Worm (Caenorhabditis elegans) whole organism, L3 larva: Measurements from ENCODE around the gene elo-3.
"Not testable (repeated sequence)": the region's sequence is repeated elsewhere in the genome, so short reads cannot be mapped to it uniquely, and the experiment has no call there.

Source experiments
- aly-2 ChIP-seq: fragments of 150-350 bp; optimal IDR thresholded peaks from 2 replicates; lab custom pipeline; 2014; ENCODE audit warnings: missing biosample characterization, missing genetic modification characterization
- ama-1 ChIP-seq: fragments of 150-350 bp; optimal IDR thresholded peaks from 2 replicates; lab custom pipeline; 2018
- ceh-28 ChIP-seq: fragments of 150-350 bp; optimal IDR thresholded peaks from 2 replicates; lab custom pipeline; 2014; ENCODE audit warnings: missing biosample characterization, missing genetic modification reagents, missing genetic modification characterization
- ceh-82 ChIP-seq: fragments of 150-350 bp; optimal IDR thresholded peaks from 2 replicates; lab custom pipeline; 2014; ENCODE audit warnings: missing biosample characterization, missing genetic modification characterization
- ceh-9 ChIP-seq: sonication (generic microtip); optimal IDR thresholded peaks from 2 replicates; lab custom pipeline; 2018; ENCODE audit warnings: missing biosample characterization, missing genetic modification characterization
- daf-12 ChIP-seq: fragments of 150-350 bp; optimal IDR thresholded peaks from 2 replicates; lab custom pipeline; 2014; ENCODE audit warnings: missing biosample characterization, missing genetic modification reagents, missing genetic modification characterization
- egl-27 ChIP-seq: sonication (generic microtip); optimal IDR thresholded peaks from 4 replicates; lab custom pipeline; 2017; ENCODE audit warnings: missing biosample characterization, missing genetic modification reagents, missing genetic modification characterization
- egl-5 ChIP-seq: fragments of 150-350 bp; optimal IDR thresholded peaks from 2 replicates; lab custom pipeline; 2017; ENCODE audit warnings: missing biosample characterization, missing genetic modification reagents, missing genetic modification characterization, inconsistent platforms
- elt-1 ChIP-seq: fragments of 150-350 bp; optimal IDR thresholded peaks from 2 replicates; lab custom pipeline; 2014; ENCODE audit warnings: missing biosample characterization, missing genetic modification characterization
- elt-2 ChIP-seq: sonication (generic microtip); optimal IDR thresholded peaks from 2 replicates; lab custom pipeline; 2016; ENCODE audit warnings: missing genetic modification reagents, mild to moderate bottlenecking, missing genetic modification characterization, missing compliant biosample characterization
- elt-3 ChIP-seq, 3 experiments: fragments of 150-350 bp in 1 of 3; sonication (generic microtip) in 2 of 3; optimal IDR thresholded peaks; 2 replicates in 2 of 3; 4 replicates in 1 of 3; lab custom pipeline; 2014 to 2017; ENCODE audit warnings: missing biosample characterization in 3 of 3, missing genetic modification characterization in 3 of 3
- eor-1 ChIP-seq, 2 experiments: fragments of 150-350 bp; optimal IDR thresholded peaks; 2 replicates each; lab custom pipeline; 2014 to 2018; ENCODE audit warnings: missing biosample characterization in 2 of 2, missing genetic modification characterization in 2 of 2
- fkh-10 ChIP-seq: sonication (generic microtip); optimal IDR thresholded peaks from 2 replicates; lab custom pipeline; 2017; ENCODE audit warnings: missing biosample characterization, missing genetic modification reagents, missing genetic modification characterization
- hmg-11 ChIP-seq: sonication (generic microtip); optimal IDR thresholded peaks from 2 replicates; lab custom pipeline; 2016; ENCODE audit warnings: missing genetic modification characterization, missing compliant biosample characterization
- jun-1 ChIP-seq: fragments of 150-350 bp; optimal IDR thresholded peaks from 2 replicates; lab custom pipeline; 2014; ENCODE audit warnings: missing biosample characterization, missing genetic modification reagents, missing genetic modification characterization
- lin-15B ChIP-seq: fragments of 150-350 bp; optimal IDR thresholded peaks from 2 replicates; lab custom pipeline; 2014; ENCODE audit warnings: missing biosample characterization, missing genetic modification characterization
- lin-39 ChIP-seq: fragments of 150-350 bp; optimal IDR thresholded peaks from 2 replicates; lab custom pipeline; 2018; ENCODE audit warnings: missing biosample characterization, missing genetic modification reagents, missing genetic modification characterization
- lsy-12 ChIP-seq: sonication (generic microtip); optimal IDR thresholded peaks from 2 replicates; lab custom pipeline; 2016; ENCODE audit warnings: mild to moderate bottlenecking, missing genetic modification characterization, missing compliant biosample characterization
- mdl-1 ChIP-seq: fragments of 150-350 bp; optimal IDR thresholded peaks from 2 replicates; lab custom pipeline; 2014; ENCODE audit warnings: missing biosample characterization, missing genetic modification characterization
- mml-1 ChIP-seq: fragments of 150-350 bp; sonication (generic microtip); optimal IDR thresholded peaks from 3 replicates; lab custom pipeline; 2014; ENCODE audit warnings: missing biosample characterization, missing genetic modification characterization
- nfya-1 ChIP-seq: sonication (generic microtip); optimal IDR thresholded peaks from 2 replicates; lab custom pipeline; 2017; ENCODE audit warnings: missing genetic modification characterization, mild to moderate bottlenecking, missing compliant biosample characterization, antibody characterized with exemption, moderate library complexity; ENCODE audit not compliant: insufficient read depth
- nhr-11 ChIP-seq: fragments of 150-350 bp; optimal IDR thresholded peaks from 2 replicates; lab custom pipeline; 2014; ENCODE audit warnings: missing biosample characterization, missing genetic modification characterization
- nhr-12 ChIP-seq: fragments of 150-350 bp; optimal IDR thresholded peaks from 2 replicates; lab custom pipeline; 2014; ENCODE audit warnings: missing biosample characterization, missing genetic modification characterization
- nhr-23 ChIP-seq: fragments of 150-350 bp; optimal IDR thresholded peaks from 2 replicates; lab custom pipeline; 2014; ENCODE audit warnings: missing biosample characterization, missing genetic modification reagents, missing genetic modification characterization
- nhr-25 ChIP-seq: sonication (generic microtip); optimal IDR thresholded peaks from 2 replicates; lab custom pipeline; 2017; ENCODE audit warnings: missing biosample characterization, missing genetic modification characterization
- nhr-28 ChIP-seq: fragments of 150-350 bp; optimal IDR thresholded peaks from 2 replicates; lab custom pipeline; 2014; ENCODE audit warnings: missing biosample characterization, missing genetic modification characterization
- nhr-43 ChIP-seq: sonication (generic microtip); optimal IDR thresholded peaks from 2 replicates; lab custom pipeline; 2016; ENCODE audit warnings: mild to moderate bottlenecking, missing genetic modification characterization, missing compliant biosample characterization; ENCODE audit not compliant: poor library complexity, severe bottlenecking
- nhr-76 ChIP-seq: fragments of 150-350 bp; sonication (generic microtip); optimal IDR thresholded peaks from 5 replicates; lab custom pipeline; 2014; ENCODE audit warnings: missing biosample characterization, missing genetic modification characterization
- pha-4 ChIP-seq: fragments of 150-350 bp; optimal IDR thresholded peaks from 2 replicates; lab custom pipeline; 2014; ENCODE audit warnings: missing biosample characterization, missing genetic modification reagents, missing genetic modification characterization
- pqm-1 ChIP-seq: fragments of 150-350 bp; optimal IDR thresholded peaks from 2 replicates; lab custom pipeline; 2017; ENCODE audit warnings: missing biosample characterization, missing genetic modification characterization, inconsistent platforms
- sea-2 ChIP-seq: fragments of 150-350 bp; sonication (generic microtip); optimal IDR thresholded peaks from 4 replicates; lab custom pipeline; 2014; ENCODE audit warnings: missing biosample characterization, missing genetic modification reagents, missing genetic modification characterization
- snpc-4 ChIP-seq: fragments of 150-350 bp; optimal IDR thresholded peaks from 2 replicates; lab custom pipeline; 2014; ENCODE audit warnings: missing biosample characterization, missing genetic modification characterization
- unc-39 ChIP-seq: sonication (generic microtip); optimal IDR thresholded peaks from 4 replicates; lab custom pipeline; 2017; ENCODE audit warnings: missing biosample characterization, missing genetic modification characterization
- zag-1 ChIP-seq: fragments of 150-350 bp; optimal IDR thresholded peaks from 2 replicates; lab custom pipeline; 2014; ENCODE audit warnings: missing biosample characterization, missing genetic modification characterization
- ztf-4 ChIP-seq: fragments of 150-350 bp; optimal IDR thresholded peaks from 2 replicates; lab custom pipeline; 2014; ENCODE audit warnings: missing biosample characterization, missing genetic modification characterization

Gene elo-3

ce11 chrIV:7253271-7253670 is 15.8 kb downstream of the elo-3 start:
- TF ChIP-seq nfya-1 (no peak), elt-3 (tag; optimal IDR thresholded peaks at IDR 0.05; lab: Kevin White, UChicago) (no peak), nhr-43 (tag; lab: Kevin White, UChicago) (no peak), pqm-1 (tag; lab: Kevin White, UChicago) (peak; percentile 25), nhr-76 (tag; lab: Kevin White, UChicago) (no peak), snpc-4 (tag; lab: Kevin White, UChicago) (peak; percentile 49)

- TF ChIP-seq aly-2 (tag; lab: Kevin White, UChicago); pha-4 (tag; lab: Kevin White, UChicago); mml-1: not testable (repeated sequence)
Observed at ce11 chrIV:7254690-7255089, 17.2 kb downstream of the elo-3 start, which contains the start of gene C06E4.5. C06E4.5 (plus strand) TSS chrIV:7254990.

- peak; percentile 6 for TF ChIP-seq lin-15B (tag; lab: Kevin White, UChicago)
- TF ChIP-seq mdl-1, result peak; percentile 6
- TF ChIP-seq elt-2 (tag; lab: Kevin White, UChicago), result peak; percentile 43
- TF ChIP-seq pqm-1 (tag; lab: Kevin White, UChicago), result peak; percentile 81
- no peak for TF ChIP-seq nhr-76 (tag; lab: Kevin White, UChicago)
- no peak for TF ChIP-seq egl-5 (tag; lab: Kevin White, UChicago)
Observed at ce11 chrIV:7258253-7258652, 20.7 kb downstream of the elo-3 start, which contains the start of gene C06E4.6. C06E4.6 (minus strand) TSS chrIV:7258303.

- peak; percentile 30 for TF ChIP-seq elt-2 (tag; lab: Kevin White, UChicago)
- no peak for TF ChIP-seq lin-15B (tag; lab: Kevin White, UChicago)
- peak; percentile 48 for TF ChIP-seq pqm-1 (tag; lab: Kevin White, UChicago)
Observed at ce11 chrIV:7260587-7260986, 23.1 kb downstream of the elo-3 start, which contains the start of gene C06E4.3. C06E4.3 (plus strand) TSS chrIV:7260875.

- TF ChIP-seq nfya-1 (no peak), ceh-9 (no peak), lin-39 (no peak), fkh-10 (GFP tag; lab: Kevin White, UChicago) (no peak), nhr-43 (tag; lab: Kevin White, UChicago) (no peak), mdl-1 (no peak), daf-12 (tag; lab: Kevin White, UChicago) (no peak), nhr-25 (no peak), ceh-82 (no peak), nhr-28 (tag; lab: Kevin White, UChicago) (no peak), egl-5 (tag; lab: Kevin White, UChicago) (no peak), mml-1 (no peak), lsy-12 (tag; lab: Kevin White, UChicago) (no peak), zag-1 (tag; lab: Kevin White, UChicago) (no peak), elt-1 (tag; lab: Kevin White, UChicago) (no peak), hmg-11 (tag; lab: Kevin White, UChicago) (no peak), lin-15B (tag; lab: Kevin White, UChicago) (no peak), pha-4 (tag; lab: Kevin White, UChicago) (no peak), eor-1 (tag; optimal IDR thresholded peaks at IDR 0.05; lab: Kevin White, UChicago) (no peak), elt-3 (tag; optimal IDR thresholded peaks at IDR 0.05; lab: Kevin White, UChicago) (no peak)
Observed at ce11 chrIV:7263137-7263536, 25.6 kb downstream of the elo-3 start, which contains the start of gene glb-2. glb-2 (minus strand) TSS chrIV:7263237.

- no peak for TF ChIP-seq nhr-23
- TF ChIP-seq elt-2 (tag; lab: Kevin White, UChicago), result peak; percentile 25
- peak; percentile 21 for TF ChIP-seq pha-4 (tag; lab: Kevin White, UChicago)
Observed at ce11 chrIV:7274969-7275548, 37.5 kb downstream of the elo-3 start.

ce11 chrIV:7276661-7277060 is 39.1 kb downstream of the elo-3 start, which contains the start of gene C06E4.2:
C06E4.2 (plus strand) TSS chrIV:7276961.
- TF ChIP-seq pha-4 (tag; lab: Kevin White, UChicago) (no peak), ceh-28 (tag; lab: Kevin White, UChicago) (no peak), snpc-4 (tag; lab: Kevin White, UChicago) (no peak), mdl-1 (no peak), nhr-11 (tag; lab: Kevin White, UChicago) (no peak), aly-2 (tag; lab: Kevin White, UChicago) (no peak), lsy-12 (tag; lab: Kevin White, UChicago) (no peak), ztf-4 (tag; lab: Kevin White, UChicago) (no peak), daf-12 (tag; lab: Kevin White, UChicago) (no peak), ceh-82 (no peak), nfya-1 (no peak), sea-2 (GFP tag; lab: Kevin White, UChicago) (no peak), zag-1 (tag; lab: Kevin White, UChicago) (no peak), nhr-12 (tag; lab: Kevin White, UChicago) (no peak), unc-39 (tag; lab: Kevin White, UChicago) (no peak), egl-27 (tag; lab: Kevin White, UChicago) (no peak), ama-1 (lab: Kevin White, UChicago) (no peak), nhr-23 (no peak), jun-1 (tag; lab: Kevin White, UChicago) (no peak)
- TF ChIP-seq, all 47 proteins: peak for 0
